Worm (Caenorhabditis elegans): ENCODE results near the gene F37A8.5.

- TF ChIP-seq rnt-1 (tag; optimal IDR thresholded peaks at IDR 0.05) (no peak), pha-4 (tag; optimal IDR thresholded peaks at IDR 0.05) (no peak), fkh-10 (GFP tag; optimal IDR thresholded peaks at IDR 0.05) (no peak), T23F11.4 (GFP tag; optimal IDR thresholded peaks at IDR 0.05) (no peak), nfya-1 (tag; optimal IDR thresholded peaks at IDR 0.05) (no peak), ceh-9 (tag; optimal IDR thresholded peaks at IDR 0.05) (no peak), K09A11.1 (tag; optimal IDR thresholded peaks at IDR 0.05; ENCODE audit: insufficient read depth) (no peak), pax-1 (tag; optimal IDR thresholded peaks at IDR 0.05) (no peak), elt-4 (tag; optimal IDR thresholded peaks at IDR 0.05) (no peak), hlh-13 (GFP tag; optimal IDR thresholded peaks at IDR 0.05) (no peak), ets-4 (tag; optimal IDR thresholded peaks at IDR 0.05) (no peak), ttx-3 (tag; optimal IDR thresholded peaks at IDR 0.05) (no peak)
Observed at ce11 chrIII:3928136-3928535, 28.3 kb upstream of the F37A8.5 start, which contains the start of gene F37A8.1.
